Worm (Caenorhabditis elegans): ENCODE results near the gene unc-93.

DNA sequence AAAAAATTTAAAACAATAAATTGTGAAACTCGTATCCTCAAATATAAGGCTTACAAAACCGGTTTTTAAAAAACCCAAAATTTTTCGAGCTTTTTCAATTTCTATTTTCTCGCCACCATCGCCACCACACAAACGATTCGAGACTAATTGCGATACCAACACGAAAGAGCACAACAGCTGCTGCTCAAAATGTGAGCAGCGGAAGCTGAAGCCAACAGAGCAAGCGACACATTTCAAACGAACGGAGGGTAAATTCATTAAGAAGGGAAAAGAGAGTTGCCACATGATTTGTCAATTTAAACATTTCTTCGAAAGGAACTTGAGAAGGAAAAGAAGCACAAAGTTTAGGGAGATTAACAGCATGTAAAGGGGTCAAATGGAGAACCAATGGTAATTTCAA lies 34.9 kb downstream of the unc-93 start:
- peak; percentile 18 for TF ChIP-seq unc-62 (GFP tag; optimal IDR thresholded peaks at IDR 0.05)
- TF ChIP-seq lin-32 (GFP tag; optimal IDR thresholded peaks at IDR 0.05): peak; percentile 17
- TF ChIP-seq ces-1 (GFP tag; optimal IDR thresholded peaks at IDR 0.05): peak; percentile 87
- TF ChIP-seq nhr-28 (tag; optimal IDR thresholded peaks at IDR 0.05): no peak
- TF ChIP-seq elt-1 (tag; optimal IDR thresholded peaks at IDR 0.05; ENCODE audit: borderline replicate concordance, insufficient read depth): no peak
- no peak for TF ChIP-seq sptf-1 (tag; optimal IDR thresholded peaks at IDR 0.05)

Measured in whole organism, mixed stage, embryonic.